Worm (Caenorhabditis elegans) whole organism, L3 larva: ENCODE data around the gene C29F7.2.

ENCODE experiments used
- ama-1 ChIP-seq: fragments of 150-350 bp; optimal IDR thresholded peaks from 2 replicates; lab custom pipeline; 2018
- nhr-11 ChIP-seq: fragments of 150-350 bp; optimal IDR thresholded peaks from 2 replicates; lab custom pipeline; 2014; ENCODE audit warnings: missing biosample characterization, missing genetic modification characterization
- tbx-2 ChIP-seq: sonication (generic microtip); optimal IDR thresholded peaks from 2 replicates; lab custom pipeline; 2016; ENCODE audit warnings: mild to moderate bottlenecking, missing genetic modification characterization, missing compliant biosample characterization
- zag-1 ChIP-seq: fragments of 150-350 bp; optimal IDR thresholded peaks from 2 replicates; lab custom pipeline; 2014; ENCODE audit warnings: missing biosample characterization, missing genetic modification characterization

ce11 chrX:13435790-13436472 lies 20.1 kb downstream of the C29F7.2 start, which contains the start of gene jmjd-3.3:
- no peak for TF ChIP-seq ama-1 (lab: Kevin White, UChicago)
- TF ChIP-seq zag-1 (tag; lab: Kevin White, UChicago) = no peak
- TF ChIP-seq tbx-2 (tag; lab: Kevin White, UChicago) = no peak
- TF ChIP-seq nhr-11 (tag; lab: Kevin White, UChicago) = no peak
